Worm (Caenorhabditis elegans): ENCODE measurements around the gene str-23.

The str-23 gene

ce11 chrV:15612886-15613285, 31.8 kb upstream of the str-23 start, which contains the start of gene str-263:
Gene str-263 (plus strand): TSS chrV:15613186.
- no peak for TF ChIP-seq ZK546.5 (tag; optimal IDR thresholded peaks at IDR 0.05)
- no peak for TF ChIP-seq lin-11 (tag; optimal IDR thresholded peaks at IDR 0.05)
- TF ChIP-seq Y55F3AM.14 (GFP tag; optimal IDR thresholded peaks at IDR 0.05): no peak
- TF ChIP-seq mbf-1 (tag; optimal IDR thresholded peaks at IDR 0.05): no peak
- TF ChIP-seq ceh-16 (tag; optimal IDR thresholded peaks at IDR 0.05): no peak
- TF ChIP-seq F13H6.1 (tag; optimal IDR thresholded peaks at IDR 0.05): no peak
- TF ChIP-seq nhr-25 (tag; optimal IDR thresholded peaks at IDR 0.05): no peak
- TF ChIP-seq lsy-2 (tag; optimal IDR thresholded peaks at IDR 0.05): no peak
- TF ChIP-seq ztf-4 (tag; optimal IDR thresholded peaks at IDR 0.05): no peak
- TF ChIP-seq blmp-1 (tag; optimal IDR thresholded peaks at IDR 0.05; ENCODE audit: insufficient read depth): no peak
- no peak for TF ChIP-seq R02D3.7 (tag; optimal IDR thresholded peaks at IDR 0.05)
- no peak for TF ChIP-seq nhr-12 (tag; optimal IDR thresholded peaks at IDR 0.05)
- no peak for TF ChIP-seq crh-2 (tag; optimal IDR thresholded peaks at IDR 0.05)
- TF ChIP-seq C34F6.9 (tag; optimal IDR thresholded peaks at IDR 0.05): no peak
- no peak for TF ChIP-seq mdl-1 (tag; optimal IDR thresholded peaks at IDR 0.05)
- no peak for TF ChIP-seq unc-39 (tag; optimal IDR thresholded peaks at IDR 0.05)

ce11 chrV:15614534-15614933, 30.1 kb upstream of the str-23 start:
- TF ChIP-seq Y55F3AM.14 (GFP tag; optimal IDR thresholded peaks at IDR 0.05) (no peak), ceh-16 (tag; optimal IDR thresholded peaks at IDR 0.05) (no peak), ztf-1 (GFP tag; conservative IDR thresholded peaks at IDR 0.05) (no peak)

ce11 chrV:15621518-15621917, 23.2 kb upstream of the str-23 start, which contains the start of gene C55A1.1:
Gene C55A1.1 (plus strand): TSS chrV:15621818.
- TF ChIP-seq elt-3 (tag; optimal IDR thresholded peaks at IDR 0.05) (no peak), lin-13 (GFP tag; optimal IDR thresholded peaks at IDR 0.05) (no peak), ztf-1 (GFP tag; conservative IDR thresholded peaks at IDR 0.05) (no peak), nhr-11 (tag; optimal IDR thresholded peaks at IDR 0.05) (no peak), nhr-25 (tag; optimal IDR thresholded peaks at IDR 0.05) (no peak), nhr-77 (tag; optimal IDR thresholded peaks at IDR 0.05) (no peak), fos-1 (tag; optimal IDR thresholded peaks at IDR 0.05) (no peak), nhr-6 (tag; optimal IDR thresholded peaks at IDR 0.05) (no peak), alr-1 (tag; optimal IDR thresholded peaks at IDR 0.05) (no peak), Y55F3AM.14 (GFP tag; optimal IDR thresholded peaks at IDR 0.05) (no peak), crh-2 (tag; optimal IDR thresholded peaks at IDR 0.05) (no peak), R02D3.7 (tag; optimal IDR thresholded peaks at IDR 0.05) (no peak), nhr-12 (tag; optimal IDR thresholded peaks at IDR 0.05) (no peak), unc-39 (tag; optimal IDR thresholded peaks at IDR 0.05) (no peak)

- TF ChIP-seq alr-1 (tag; optimal IDR thresholded peaks at IDR 0.05) (no peak), zag-1 (tag; optimal IDR thresholded peaks at IDR 0.05) (no peak), dmd-4 (tag; optimal IDR thresholded peaks at IDR 0.05) (no peak), gmeb-1 (tag; optimal IDR thresholded peaks at IDR 0.05) (no peak), nhr-25 (tag; optimal IDR thresholded peaks at IDR 0.05) (no peak)
These were observed 19.1 kb upstream of the str-23 start, which contains the start of gene C55A1.11 for ce11 chrV:15625561-15625960. Gene C55A1.11 (plus strand): TSS chrV:15625861.

ce11 chrV:15629543-15629942, 15.1 kb upstream of the str-23 start, which contains the start of gene str-248:
Gene str-248 (minus strand): TSS chrV:15629643.
- no peak for TF ChIP-seq ceh-82 (tag; optimal IDR thresholded peaks at IDR 0.05)
- TF ChIP-seq alr-1 (tag; optimal IDR thresholded peaks at IDR 0.05): no peak
- TF ChIP-seq snpc-4 (tag; optimal IDR thresholded peaks at IDR 0.05): no peak
- no peak for TF ChIP-seq C34F6.9 (tag; optimal IDR thresholded peaks at IDR 0.05)
- TF ChIP-seq nhr-129 (tag; optimal IDR thresholded peaks at IDR 0.05): no peak
- TF ChIP-seq mab-5 (tag; optimal IDR thresholded peaks at IDR 0.05): no peak

DNA sequence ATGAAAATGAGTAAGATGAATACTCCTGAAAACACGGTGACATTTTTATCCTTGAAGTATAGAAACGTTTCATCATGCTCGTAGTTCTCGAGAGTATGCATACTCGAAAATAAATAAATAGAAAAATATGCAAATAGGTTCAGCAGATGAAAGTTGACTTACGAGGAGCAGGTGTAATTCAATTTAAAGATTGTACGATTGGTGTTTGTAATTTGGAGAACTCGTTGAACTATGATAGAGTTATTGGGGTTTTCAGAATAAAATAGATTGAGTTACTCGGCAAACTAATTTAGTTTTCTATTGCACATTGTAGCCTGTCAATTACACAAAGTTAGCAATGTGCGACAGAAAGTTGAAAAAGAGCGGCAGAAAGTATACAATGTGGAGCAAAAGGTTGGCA, 5.8 kb upstream of the str-23 start, which contains the start of gene srz-44:
srz-44 (minus strand) TSS at position 101 of the 400 bp plus-strand sequence.
- no peak for TF ChIP-seq F13H6.1 (tag; optimal IDR thresholded peaks at IDR 0.05)
- TF ChIP-seq R02D3.7 (tag; optimal IDR thresholded peaks at IDR 0.05): no peak
- no peak for TF ChIP-seq gmeb-1 (tag; optimal IDR thresholded peaks at IDR 0.05)
- TF ChIP-seq mbf-1 (tag; optimal IDR thresholded peaks at IDR 0.05): no peak
- TF ChIP-seq lin-13 (GFP tag; optimal IDR thresholded peaks at IDR 0.05): no peak
- no peak for TF ChIP-seq nhr-129 (tag; optimal IDR thresholded peaks at IDR 0.05)
- TF ChIP-seq elt-3 (tag; optimal IDR thresholded peaks at IDR 0.05): no peak
- TF ChIP-seq Y55F3AM.14 (GFP tag; optimal IDR thresholded peaks at IDR 0.05): no peak
- no peak for TF ChIP-seq lin-11 (tag; optimal IDR thresholded peaks at IDR 0.05)
- no peak for TF ChIP-seq peb-1 (tag; optimal IDR thresholded peaks at IDR 0.05)
- no peak for TF ChIP-seq skn-1 (tag; optimal IDR thresholded peaks at IDR 0.05)
- no peak for TF ChIP-seq aly-2 (tag; optimal IDR thresholded peaks at IDR 0.05)
- TF ChIP-seq alr-1 (tag; optimal IDR thresholded peaks at IDR 0.05): no peak
- TF ChIP-seq ceh-16 (tag; optimal IDR thresholded peaks at IDR 0.05): no peak
- no peak for TF ChIP-seq lsy-2 (tag; optimal IDR thresholded peaks at IDR 0.05)
- no peak for TF ChIP-seq mab-5 (tag; optimal IDR thresholded peaks at IDR 0.05)
- TF ChIP-seq nhr-11 (tag; optimal IDR thresholded peaks at IDR 0.05): no peak
